Fruit fly (Drosophila melanogaster): ENCODE measurements around the gene Sema1a.
A peak's percentile ranks its signal among the peaks of the same experiment; 100 is the strongest.

The Sema1a gene

dm6 chr2L:8541469-8542233, at the start of gene Sema1a (continued):
- TF ChIP-seq CG6813 (GFP tag; optimal IDR thresholded peaks at IDR 0.05) (no peak), CG11085 (GFP tag; IDR thresholded peaks at IDR 0.05) (peak; percentile 47), CG3281 (GFP tag; optimal IDR thresholded peaks at IDR 0.05) (peak; percentile 13), CG17568 (GFP tag; optimal IDR thresholded peaks at IDR 0.05) (no peak), Fer1 (GFP tag; optimal IDR thresholded peaks at IDR 0.05) (peak; percentile 58), Pdp1 (GFP tag; optimal IDR thresholded peaks at IDR 0.05) (peak; percentile 64 to 86), bowl (GFP tag; IDR thresholded peaks at IDR 0.05) (0 out of 2 replicates have a peak, but pooled peaks have one; percentile 5), Adf1 (GFP tag; IDR thresholded peaks at IDR 0.05) (peak; percentile 50; the same call in 1 of the 2 replicates), gsb (GFP tag; IDR thresholded peaks at IDR 0.05) (no peak), Elba2 (GFP tag; optimal IDR thresholded peaks at IDR 0.05) (peak; percentile 97), hkb (optimal IDR thresholded peaks at IDR 0.05) (no peak), hkb (GFP tag; IDR thresholded peaks at IDR 0.05) (peak; percentile 74; the same call in 1 of the 2 replicates), CG2712 (tag; optimal IDR thresholded peaks at IDR 0.05) (peak; percentile 65), CG6854 (GFP tag; optimal IDR thresholded peaks at IDR 0.05) (peak; percentile 59), pros (GFP tag; optimal IDR thresholded peaks at IDR 0.05) (no peak), pnt (GFP tag; optimal IDR thresholded peaks at IDR 0.05) (peak; percentile 43), CG2875 (GFP tag; optimal IDR thresholded peaks at IDR 0.05) (peak; percentile 12), abd-A (tag; optimal IDR thresholded peaks at IDR 0.05) (peak; percentile 11), sens-2 (GFP tag; IDR thresholded peaks at IDR 0.05) (no peak; the same call in 1 of the 2 replicates), CkIIα-i1 (GFP tag; IDR thresholded peaks at IDR 0.05) (no peak), Dip2 (GFP tag; IDR thresholded peaks at IDR 0.05) (no peak), Six4 (GFP tag; optimal IDR thresholded peaks at IDR 0.05) (no peak), Vsx1 (GFP tag; optimal IDR thresholded peaks at IDR 0.05) (no peak), CG17361 (GFP tag; IDR thresholded peaks at IDR 0.05) (peak; percentile 45; the same call in 2 of the 3 replicates), so (GFP tag; IDR thresholded peaks at IDR 0.05) (peak; percentile 65; the same call in 2 of the 3 replicates), Hr39 (optimal IDR thresholded peaks at IDR 0.05) (no peak), Sry-δ (GFP tag; optimal IDR thresholded peaks at IDR 0.05) (no peak), Dfd (GFP tag; optimal IDR thresholded peaks at IDR 0.05) (no peak), CG11504 (tag; optimal IDR thresholded peaks at IDR 0.05) (peak; percentile 82), CG4282 (GFP tag; optimal IDR thresholded peaks at IDR 0.05) (peak; percentile 32), ken (GFP tag; IDR thresholded peaks at IDR 0.05) (peak; percentile 74), Trl (optimal IDR thresholded peaks at IDR 0.05) (no peak), Trl (GFP tag; optimal IDR thresholded peaks at IDR 0.05) (peak; percentile 51), NFAT (GFP tag; IDR thresholded peaks at IDR 0.05) (no peak), CG15514 (GFP tag; optimal IDR thresholded peaks at IDR 0.05) (peak; percentile 46), ara (GFP tag; IDR thresholded peaks at IDR 0.05) (no peak), seq (GFP tag; IDR thresholded peaks at IDR 0.05) (peak; percentile 30), wor (GFP tag; IDR thresholded peaks at IDR 0.05) (no peak), pita (GFP tag; optimal IDR thresholded peaks at IDR 0.05) (no peak), trem (tag; optimal IDR thresholded peaks at IDR 0.05) (peak; percentile 42), BtbVII (GFP tag; optimal IDR thresholded peaks at IDR 0.05) (peak; percentile 34), MESR4 (GFP tag; optimal IDR thresholded peaks at IDR 0.05) (no peak), CG2889 (GFP tag; IDR thresholded peaks at IDR 0.05) (peak; percentile 33; the same call in 2 of the 3 replicates), CG32767 (GFP tag; IDR thresholded peaks at IDR 0.05) (no peak; the same call in 1 of the 2 replicates), Nf-YB (GFP tag; optimal IDR thresholded peaks at IDR 0.05) (peak; percentile 5), CG3065 (GFP tag; optimal IDR thresholded peaks at IDR 0.05) (peak; percentile 16), Side (GFP tag; optimal IDR thresholded peaks at IDR 0.05) (peak; percentile 58), CG18476 (GFP tag; optimal IDR thresholded peaks at IDR 0.05) (no peak), CG1602 (GFP tag; optimal IDR thresholded peaks at IDR 0.05) (peak; percentile 74), Max (GFP tag; optimal IDR thresholded peaks at IDR 0.05) (no peak), dmrt99B (tag; optimal IDR thresholded peaks at IDR 0.05) (peak; percentile 57)

Measured in whole organism, embryonic.